Fruit fly (Drosophila melanogaster): ENCODE measurements around the gene Ada2b.

Gene Ada2b

DNA sequence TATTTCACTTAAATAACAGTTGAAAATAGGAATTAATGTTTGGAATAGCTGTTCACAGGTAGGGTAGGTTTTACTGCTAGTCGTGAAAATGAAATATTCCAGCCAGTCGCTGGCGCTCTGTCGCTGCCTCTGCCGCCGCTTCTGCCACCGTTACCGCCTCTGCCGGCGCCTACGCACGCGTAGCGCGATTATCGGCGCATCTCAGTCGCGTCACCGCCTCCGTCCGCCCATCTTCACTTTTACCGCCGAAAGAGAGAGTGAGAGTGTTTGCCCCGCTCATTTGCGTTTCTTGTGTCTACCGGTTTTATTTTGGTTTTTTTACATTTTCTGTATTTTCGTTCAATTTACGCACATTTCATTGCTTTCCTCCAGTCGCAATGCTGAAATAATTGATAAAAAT lies 11.2 kb upstream of the Ada2b start (continued):
- no peak for TF ChIP-seq CHES-1-like (GFP tag; optimal IDR thresholded peaks at IDR 0.05)
- TF ChIP-seq CG2116 (GFP tag; optimal IDR thresholded peaks at IDR 0.05): no peak
- peak; percentile 99 for TF ChIP-seq Blimp-1 (GFP tag; optimal IDR thresholded peaks at IDR 0.05)
- no peak for TF ChIP-seq CG12769 (tag; optimal IDR thresholded peaks at IDR 0.05)
- TF ChIP-seq CG4730 (GFP tag; IDR thresholded peaks at IDR 0.05): no peak
- no peak for TF ChIP-seq ind (GFP tag; optimal IDR thresholded peaks at IDR 0.05)
- TF ChIP-seq CG34376 (GFP tag; optimal IDR thresholded peaks at IDR 0.05): no peak
- TF ChIP-seq Deaf1 (tag; optimal IDR thresholded peaks at IDR 0.05): no peak
- TF ChIP-seq CG3163 (GFP tag; optimal IDR thresholded peaks at IDR 0.05): no peak
- TF ChIP-seq fd96Cb (tag; optimal IDR thresholded peaks at IDR 0.05): no peak
- no peak for TF ChIP-seq lov (optimal IDR thresholded peaks at IDR 0.05)
- TF ChIP-seq lov (GFP tag; IDR thresholded peaks at IDR 0.05): no peak
- TF ChIP-seq CG8944 (GFP tag; optimal IDR thresholded peaks at IDR 0.05): no peak
- TF ChIP-seq CG7839 (tag; optimal IDR thresholded peaks at IDR 0.05): no peak
- no peak for TF ChIP-seq HLH3B (GFP tag; IDR thresholded peaks at IDR 0.05)
- no peak for TF ChIP-seq Oli (tag; optimal IDR thresholded peaks at IDR 0.05)
- no peak for TF ChIP-seq CG13123 (GFP tag; optimal IDR thresholded peaks at IDR 0.05)
- TF ChIP-seq tap (tag; optimal IDR thresholded peaks at IDR 0.05): no peak
- no peak for TF ChIP-seq gce (GFP tag; IDR thresholded peaks at IDR 0.05)
- peak; percentile 66 for TF ChIP-seq grn (GFP tag; optimal IDR thresholded peaks at IDR 0.05)
- peak; percentile 89; the same call in 2 of the 3 replicates for TF ChIP-seq sr (GFP tag; IDR thresholded peaks at IDR 0.05)
- peak; percentile 77 for TF ChIP-seq HLHmδ (GFP tag; optimal IDR thresholded peaks at IDR 0.05)
- TF ChIP-seq hbn (GFP tag; IDR thresholded peaks at IDR 0.05; ENCODE audit: partially characterized antibody): no peak
- no peak for TF ChIP-seq insv (GFP tag; optimal IDR thresholded peaks at IDR 0.05)
- peak; percentile 39; the same call in 1 of the 2 replicates for TF ChIP-seq vvl (GFP tag; IDR thresholded peaks at IDR 0.05)
- TF ChIP-seq row (GFP tag; IDR thresholded peaks at IDR 0.05): no peak
- TF ChIP-seq CG11723 (GFP tag; optimal IDR thresholded peaks at IDR 0.05): no peak
- no peak for TF ChIP-seq Sry-δ (GFP tag; optimal IDR thresholded peaks at IDR 0.05)
- TF ChIP-seq pfk (GFP tag; optimal IDR thresholded peaks at IDR 0.05): no peak
- no peak for TF ChIP-seq Hr51 (GFP tag; optimal IDR thresholded peaks at IDR 0.05)
- no peak for TF ChIP-seq CG8388 (GFP tag; optimal IDR thresholded peaks at IDR 0.05)
- no peak for TF ChIP-seq CG13287 (GFP tag; IDR thresholded peaks at IDR 0.05; ENCODE audit: partially characterized antibody)
- TF ChIP-seq mirr (GFP tag; optimal IDR thresholded peaks at IDR 0.05): no peak
- no peak for TF ChIP-seq sens-2 (GFP tag; IDR thresholded peaks at IDR 0.05)
- TF ChIP-seq CG33557 (GFP tag; optimal IDR thresholded peaks at IDR 0.05): peak; percentile 64
- peak in 1 of 2 experiments; percentile 16 for TF ChIP-seq Trl (optimal IDR thresholded peaks at IDR 0.05)
- no peak for TF ChIP-seq Trl (GFP tag; optimal IDR thresholded peaks at IDR 0.05)
- TF ChIP-seq tll (GFP tag; optimal IDR thresholded peaks at IDR 0.05): peak in 1 of 2 experiments; percentile 83
- no peak for TF ChIP-seq Xbp1 (GFP tag; optimal IDR thresholded peaks at IDR 0.05)
- TF ChIP-seq CG9932 (GFP tag; IDR thresholded peaks at IDR 0.05): no peak
- TF ChIP-seq hth (optimal IDR thresholded peaks at IDR 0.05): no peak
- TF ChIP-seq ci (GFP tag; IDR thresholded peaks at IDR 0.05): no peak; the same call in 2 of the 3 replicates
- no peak for TF ChIP-seq Dll (GFP tag; IDR thresholded peaks at IDR 0.05; ENCODE audit: partially characterized antibody)
- no peak for TF ChIP-seq CG4404 (GFP tag; IDR thresholded peaks at IDR 0.05)
- no peak; the same call in 1 of the 2 replicates for TF ChIP-seq crol (GFP tag; IDR thresholded peaks at IDR 0.05)
- TF ChIP-seq vnd (GFP tag; IDR thresholded peaks at IDR 0.05; ENCODE audit: partially characterized antibody): no peak
- no peak for TF ChIP-seq CG1832 (GFP tag; optimal IDR thresholded peaks at IDR 0.05)
- 0 out of 2 replicates have a peak, but pooled peaks have one; percentile 18 for TF ChIP-seq E2f1 (GFP tag; IDR thresholded peaks at IDR 0.05)
- TF ChIP-seq CG3838 (GFP tag; optimal IDR thresholded peaks at IDR 0.05): no peak
- TF ChIP-seq chinmo (GFP tag; IDR thresholded peaks at IDR 0.05; ENCODE audit: partially characterized antibody): 0 out of 4 replicates have a peak, but pooled peaks have one; percentile 24
- no peak for TF ChIP-seq pzg (GFP tag; optimal IDR thresholded peaks at IDR 0.05)

All from whole organism, embryonic.